Fruit fly (Drosophila melanogaster) S2 (cell line): ENCODE measurements around the gene Syn.
A peak's percentile ranks its signal among the peaks of the same experiment; 100 is the strongest.

ENCODE experiments used
- CG8478 ChIP-seq: fragments of >200 bp; optimal IDR thresholded peaks from 2 replicates; lab custom pipeline; 2018
- CTCF ChIP-seq, 2 experiments: fragments of >200 bp; optimal IDR thresholded peaks; 2 replicates each; lab custom pipeline; 2018

Gene Syn

dm6 chr3R:10190084-10190782, at the start of gene Syn:
Gene Syn, plus strand, starts transcription at chr3R:10190689.
- TF ChIP-seq CG8478, result no peak
- no peak for TF ChIP-seq CTCF (optimal IDR thresholded peaks at IDR 0.05; lab: Kevin White, UChicago)

dm6 chr3R:10142770-10143169, 47.7 kb upstream of the Syn start, which contains the start of gene CG42759:
Gene CG42759, plus strand, starts transcription at chr3R:10143070.
- no peak for TF ChIP-seq CTCF (optimal IDR thresholded peaks at IDR 0.05; lab: Kevin White, UChicago)
- no peak for TF ChIP-seq CG8478

DNA sequence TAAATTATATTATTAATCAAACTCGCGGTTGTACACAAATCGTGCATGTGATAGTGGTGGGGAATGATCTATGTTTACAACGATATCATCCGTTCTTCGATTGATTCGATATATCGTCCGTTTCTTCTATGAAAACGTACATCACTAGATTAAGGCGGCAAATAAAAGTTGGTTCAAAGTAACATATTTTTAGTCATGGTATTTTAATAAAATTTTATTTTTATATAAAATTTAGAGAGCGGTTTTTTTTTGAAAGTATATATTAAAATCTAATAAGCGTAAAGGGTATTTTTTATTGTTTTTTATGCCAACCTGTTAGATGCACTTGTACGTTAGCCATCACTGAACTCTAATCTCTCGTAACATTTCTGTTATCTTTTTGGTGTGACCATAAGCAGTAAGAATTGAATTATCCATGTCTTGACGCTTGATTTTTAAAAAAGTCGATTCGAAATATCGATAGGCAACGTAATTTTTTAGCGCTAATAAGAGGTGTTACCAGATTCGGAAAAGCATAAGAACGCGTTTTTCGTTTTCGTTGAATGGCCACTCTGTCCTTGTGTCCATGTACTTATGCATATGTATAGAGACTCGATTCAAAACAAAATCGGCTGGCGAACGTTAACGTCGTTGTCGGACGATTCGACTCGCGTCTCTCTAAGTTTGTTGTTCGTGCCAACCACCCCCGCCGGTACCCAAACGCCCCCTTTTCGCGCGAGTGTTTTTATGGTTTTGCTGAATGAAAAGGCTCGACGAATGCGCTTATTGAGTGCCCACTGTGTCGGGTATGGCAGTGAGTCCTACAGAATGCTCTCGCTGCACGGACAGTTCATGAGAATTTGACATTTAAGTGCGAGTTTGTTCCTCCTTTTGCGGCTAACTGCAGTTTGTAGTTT, 46.1 kb upstream of the Syn start, which contains the start of the genes TAF1B and Invadolysin:
Gene TAF1B, minus strand, starts transcription at position 82 of the 896 bp plus-strand sequence.
Gene Invadolysin, plus strand, starts transcription at position 566 of the 896 bp plus-strand sequence.
- TF ChIP-seq CTCF (optimal IDR thresholded peaks at IDR 0.05; lab: Kevin White, UChicago) (peak; percentile 25 to 39), CG8478 (no peak)

DNA sequence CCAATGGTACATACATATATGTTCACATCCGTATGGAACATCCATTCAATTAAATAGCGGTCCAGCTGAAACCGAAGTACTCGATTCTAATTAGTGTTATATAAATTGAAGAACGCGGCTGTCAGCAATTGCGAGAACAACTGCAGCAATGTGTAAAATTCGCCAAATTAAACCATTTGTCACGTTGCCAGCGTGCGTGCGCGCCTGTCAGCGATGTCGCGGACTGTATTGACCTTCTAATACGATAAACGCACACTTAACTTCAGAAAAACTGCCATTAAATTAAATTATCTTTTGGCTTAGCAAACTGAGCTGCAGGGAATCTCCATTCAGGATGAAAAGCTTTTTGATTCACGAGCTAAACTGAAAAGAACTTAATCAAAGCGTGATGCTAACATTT, 43.3 kb upstream of the Syn start:
- TF ChIP-seq CTCF (optimal IDR thresholded peaks at IDR 0.05; lab: Kevin White, UChicago) (no peak), CG8478 (no peak)

DNA sequence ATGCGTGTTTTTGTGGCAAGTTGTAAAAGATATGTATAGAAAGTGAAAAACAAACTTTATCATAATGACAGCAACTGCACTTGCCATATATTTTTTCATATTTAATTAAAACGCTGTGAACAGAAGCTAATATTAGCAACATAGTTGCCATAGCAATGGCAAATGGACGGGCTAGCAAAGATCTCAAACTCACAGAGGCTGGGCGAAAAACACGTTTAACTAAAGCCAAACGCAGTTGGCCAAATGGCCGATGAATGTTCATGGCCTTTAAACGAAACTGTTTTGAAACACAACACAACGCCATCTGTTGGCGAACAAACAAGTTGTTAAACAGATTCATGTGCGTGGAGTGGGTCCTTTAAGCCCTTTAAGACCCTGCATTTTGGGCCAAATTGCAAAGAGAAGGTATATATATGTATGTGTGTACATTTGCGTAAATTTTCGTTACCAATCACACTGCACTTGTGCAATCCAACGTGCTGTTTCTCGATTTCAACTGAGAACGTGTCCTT, 42.1 kb upstream of the Syn start:
- no peak for TF ChIP-seq CG8478
- peak; percentile 83 to 86 for TF ChIP-seq CTCF (optimal IDR thresholded peaks at IDR 0.05; lab: Kevin White, UChicago)

DNA sequence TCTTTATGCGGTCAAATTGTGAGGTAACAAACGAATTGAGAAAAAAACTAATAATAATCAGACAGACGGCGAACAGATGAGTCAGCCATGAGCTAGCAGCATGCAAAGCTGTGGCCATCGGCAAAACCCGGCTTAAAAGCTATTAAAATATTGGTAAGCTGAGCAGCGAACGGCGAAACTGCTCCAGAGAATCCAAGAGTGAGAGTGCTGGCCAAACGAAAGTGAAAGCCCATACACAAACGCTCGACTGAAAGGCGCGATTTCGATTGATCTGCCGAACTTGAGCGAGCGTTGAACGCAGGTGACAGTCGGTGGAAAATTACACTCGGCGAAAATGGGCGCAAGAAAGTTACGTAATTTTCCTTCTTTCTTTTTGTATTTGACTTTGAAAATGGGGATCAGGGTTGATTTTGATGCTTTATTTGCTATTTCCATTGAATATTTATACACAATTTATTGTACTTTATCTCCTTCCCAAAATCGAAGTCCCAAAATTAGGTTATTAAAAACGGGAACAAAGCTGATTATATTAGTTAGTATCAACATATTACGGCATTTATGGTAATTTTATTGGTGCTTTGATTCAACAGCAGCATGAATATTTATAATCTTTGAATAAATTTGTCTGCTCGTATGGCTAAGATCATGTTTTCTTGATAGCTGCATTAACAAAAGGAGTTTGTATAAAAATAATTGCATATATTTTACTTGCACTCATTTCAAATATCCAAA, 40.7 kb upstream of the Syn start:
- no peak for TF ChIP-seq CG8478
- no peak for TF ChIP-seq CTCF (optimal IDR thresholded peaks at IDR 0.05; lab: Kevin White, UChicago)

- TF ChIP-seq CG8478 (no peak), CTCF (optimal IDR thresholded peaks at IDR 0.05; lab: Kevin White, UChicago) (no peak)
These were observed 39.9 kb upstream of the Syn start for dm6 chr3R:10150555-10150954.

DNA sequence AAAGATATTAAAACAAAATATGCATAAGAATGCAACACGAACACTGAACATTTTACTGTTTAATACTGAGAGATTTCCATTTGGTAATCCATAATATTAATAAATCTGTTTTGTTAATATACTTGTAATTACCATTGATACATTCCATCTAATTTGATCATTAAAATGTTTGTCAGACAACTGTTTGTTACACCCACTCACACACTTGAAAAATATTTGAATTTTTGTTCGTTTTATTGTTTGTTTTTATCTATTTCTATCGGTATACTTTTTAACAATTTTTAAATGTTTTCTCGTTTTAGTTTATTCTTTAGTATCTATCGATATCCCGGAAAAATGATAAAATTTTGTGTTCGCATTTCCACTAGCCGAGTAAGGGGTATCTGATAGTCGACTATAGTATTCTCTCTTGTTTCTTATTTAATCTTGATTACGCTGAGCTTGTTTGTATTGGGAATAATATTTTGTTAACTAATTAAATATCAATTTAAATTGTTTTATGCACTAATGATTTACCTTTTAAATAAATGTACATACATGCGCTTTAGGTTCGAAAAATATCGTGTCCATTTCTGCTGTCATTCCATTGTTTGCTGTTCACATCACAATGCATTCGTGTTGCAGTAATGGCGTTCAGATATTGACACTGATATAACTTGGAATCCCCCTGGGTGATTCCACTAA, 38.5 kb upstream of the Syn start, which contains the start of gene CG34303:
Gene CG34303, minus strand, starts transcription at position 51 of the 684 bp plus-strand sequence.
- TF ChIP-seq CG8478 (no peak), CTCF (optimal IDR thresholded peaks at IDR 0.05; lab: Kevin White, UChicago) (no peak)

dm6 chr3R:10153957-10154685, 36.4 kb upstream of the Syn start:
- TF ChIP-seq CG8478 (no peak), CTCF (optimal IDR thresholded peaks at IDR 0.05; lab: Kevin White, UChicago) (no peak)

- no peak for TF ChIP-seq CG8478
- peak; percentile 7 to 20 for TF ChIP-seq CTCF (optimal IDR thresholded peaks at IDR 0.05; lab: Kevin White, UChicago)
These were observed 29.3 kb upstream of the Syn start, which contains the start of gene CG6254 for dm6 chr3R:10161163-10161562. Gene CG6254, minus strand, starts transcription at chr3R:10161331.

DNA sequence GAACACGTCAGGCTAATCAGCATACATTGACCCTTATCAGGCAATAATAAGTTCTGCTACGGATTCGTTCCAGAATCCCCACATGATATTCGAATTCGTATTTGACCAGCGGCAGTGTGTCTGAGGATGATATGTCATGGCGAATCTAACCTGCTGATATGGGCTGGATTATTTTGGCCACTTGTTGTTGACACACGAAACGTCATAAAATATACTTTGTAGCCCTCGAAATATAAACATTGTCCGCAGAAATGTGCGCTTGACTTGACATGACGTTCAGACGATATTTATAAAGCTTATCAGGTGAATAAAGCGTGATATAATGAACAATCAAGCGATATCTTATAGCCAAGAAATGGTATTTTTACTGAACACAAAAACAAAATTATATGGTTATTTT, 24.2 kb upstream of the Syn start:
- TF ChIP-seq CTCF (optimal IDR thresholded peaks at IDR 0.05; lab: Kevin White, UChicago) (no peak), CG8478 (no peak)

DNA sequence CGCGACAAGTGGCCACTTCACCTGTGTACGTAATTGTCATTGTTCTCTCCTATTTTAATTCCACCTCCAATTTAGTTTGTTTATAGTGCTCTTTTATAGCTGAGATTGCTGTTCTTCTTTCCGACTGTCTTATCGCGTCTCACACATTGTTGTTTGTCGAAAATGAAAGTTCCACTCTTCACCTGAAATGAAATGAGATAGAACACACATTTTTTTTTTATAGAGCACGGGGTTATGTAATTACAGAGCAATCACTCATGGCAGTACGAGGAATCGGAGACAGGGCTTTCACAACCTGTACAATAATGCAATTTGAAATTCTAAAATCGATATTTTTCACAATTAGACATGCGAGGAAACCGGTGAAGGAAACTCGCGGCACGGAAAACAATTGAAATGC, 23.2 kb upstream of the Syn start:
- no peak for TF ChIP-seq CTCF (optimal IDR thresholded peaks at IDR 0.05; lab: Kevin White, UChicago)
- no peak for TF ChIP-seq CG8478

- TF ChIP-seq CG8478 (no peak), CTCF (optimal IDR thresholded peaks at IDR 0.05; lab: Kevin White, UChicago) (no peak)
These were observed 21.9 kb upstream of the Syn start for dm6 chr3R:10168483-10169064.
